Worm (Caenorhabditis elegans) whole organism, L1 larva: ENCODE results near the gene hot-7.

Experiments used
- C04F5.9 ChIP-seq: sonication (generic microtip); optimal IDR thresholded peaks from 2 replicates; lab custom pipeline; 2016; ENCODE audit warnings: missing genetic modification characterization, missing compliant biosample characterization
- alr-1 ChIP-seq: fragments of 200-800 bp; sonication (Bioruptor generic); optimal IDR thresholded peaks from 2 replicates; lab custom pipeline; 2018; ENCODE audit warnings: borderline replicate concordance, mild to moderate bottlenecking, missing genetic modification characterization, missing compliant biosample characterization
- aly-2 ChIP-seq: fragments of 150-350 bp; optimal IDR thresholded peaks from 2 replicates; lab custom pipeline; 2014; ENCODE audit warnings: missing biosample characterization, missing genetic modification characterization
- ceh-63 ChIP-seq: fragments of 200-800 bp; sonication (Bioruptor generic); optimal IDR thresholded peaks from 2 replicates; lab custom pipeline; 2018; ENCODE audit warnings: mild to moderate bottlenecking, missing genetic modification characterization, missing compliant biosample characterization
- ceh-8 ChIP-seq: fragments of 200-800 bp; sonication (Bioruptor generic); optimal IDR thresholded peaks from 2 replicates; lab custom pipeline; 2018; ENCODE audit warnings: mild to moderate bottlenecking, missing genetic modification characterization, moderate library complexity, missing compliant biosample characterization
- ceh-88 ChIP-seq: fragments of 200-800 bp; sonication (Bioruptor generic); IDR thresholded peaks from 2 replicates; pipeline ENCODE4 v1.3.6; 2022; ENCODE audit warnings: missing genetic modification characterization, missing compliant biosample characterization
- ceh-90 ChIP-seq: sonication (generic microtip); optimal IDR thresholded peaks from 2 replicates; lab custom pipeline; 2016; ENCODE audit warnings: missing genetic modification characterization, missing compliant biosample characterization
- dsc-1 ChIP-seq: sonication (generic microtip); optimal IDR thresholded peaks from 2 replicates; lab custom pipeline; 2016; ENCODE audit warnings: mild to moderate bottlenecking, missing genetic modification characterization, missing compliant biosample characterization
- efl-1 ChIP-seq, 4 experiments: fragments of 150-350 bp; optimal IDR thresholded peaks in 3 of 4; peaks in 1 of 4; 1 replicate in 1 of 4; 2 replicates in 3 of 4; lab custom pipeline; 2014; ENCODE audit warnings: missing biosample characterization in 2 of 4, missing genetic modification characterization in 2 of 4, missing genetic modification reagents in 2 of 4
- efl-3 ChIP-seq: fragments of 200-800 bp; sonication (Bioruptor generic); optimal IDR thresholded peaks from 2 replicates; lab custom pipeline; 2018; ENCODE audit warnings: mild to moderate bottlenecking, missing genetic modification characterization, missing compliant biosample characterization
- egl-13 ChIP-seq: sonication (generic microtip); optimal IDR thresholded peaks from 2 replicates; lab custom pipeline; 2016; ENCODE audit warnings: missing genotype, missing genetic modification reagents, missing genetic modification characterization, missing compliant biosample characterization
- egl-27 ChIP-seq, 2 experiments: fragments of 150-350 bp in 1 of 2; sonication (generic microtip); optimal IDR thresholded peaks; 3 replicates each; lab custom pipeline; 2017 to 2018; ENCODE audit warnings: missing biosample characterization in 2 of 2, missing genetic modification characterization in 2 of 2, missing genetic modification reagents in 2 of 2
- elt-3 ChIP-seq, 6 experiments: fragments of 150-350 bp in 1 of 6; sonication (generic microtip); optimal IDR thresholded peaks; 2 replicates each; lab custom pipeline; 2017 to 2018; ENCODE audit warnings: missing biosample characterization in 6 of 6, missing genetic modification characterization in 6 of 6, inconsistent platforms in 1 of 6
- ets-5 ChIP-seq: fragments of 200-800 bp; sonication (Bioruptor generic); IDR thresholded peaks from 2 replicates; pipeline ENCODE4 v1.3.6; 2022; ENCODE audit warnings: missing genetic modification characterization, missing compliant biosample characterization
- fkh-10 ChIP-seq: sonication (generic microtip); optimal IDR thresholded peaks from 2 replicates; lab custom pipeline; 2017; ENCODE audit warnings: missing biosample characterization, missing genetic modification reagents, missing genetic modification characterization
- fkh-4 ChIP-seq: sonication (generic microtip); optimal IDR thresholded peaks from 2 replicates; lab custom pipeline; 2016; ENCODE audit warnings: missing compliant biosample characterization, missing genetic modification characterization, borderline replicate concordance
- fkh-8 ChIP-seq: sonication (generic microtip); optimal IDR thresholded peaks from 2 replicates; lab custom pipeline; 2016; ENCODE audit warnings: mild to moderate bottlenecking, missing genetic modification characterization, missing compliant biosample characterization
- grh-1 ChIP-seq: fragments of 200-800 bp; sonication (Bioruptor generic); IDR thresholded peaks from 2 replicates; pipeline ENCODE4 v1.3.6; 2022; ENCODE audit warnings: missing genetic modification reagents, missing genetic modification characterization, missing compliant biosample characterization
- hlh-17 ChIP-seq: fragments of 200-800 bp; sonication (Bioruptor generic); optimal IDR thresholded peaks from 2 replicates; lab custom pipeline; 2018; ENCODE audit warnings: missing genetic modification characterization, mild to moderate bottlenecking, missing compliant biosample characterization, moderate library complexity, borderline replicate concordance
- hpl-2 ChIP-seq: fragments of 150-350 bp; optimal IDR thresholded peaks from 2 replicates; lab custom pipeline; 2014; ENCODE audit warnings: missing biosample characterization, missing genetic modification reagents, missing genetic modification characterization
- irx-1 ChIP-seq: sonication (generic microtip); optimal IDR thresholded peaks from 2 replicates; lab custom pipeline; 2016; ENCODE audit warnings: missing genetic modification characterization, missing compliant biosample characterization
- jun-1 ChIP-seq: fragments of 150-350 bp; optimal IDR thresholded peaks from 2 replicates; lab custom pipeline; 2014; ENCODE audit warnings: missing biosample characterization, missing genetic modification reagents, missing genetic modification characterization
- lin-35 ChIP-seq, 2 experiments: fragments of 150-350 bp; optimal IDR thresholded peaks; 2 replicates each; lab custom pipeline; 2014; ENCODE audit warnings: missing biosample characterization in 2 of 2, missing genetic modification characterization in 2 of 2, missing genetic modification reagents in 2 of 2
- lin-39 ChIP-seq: fragments of 150-350 bp; optimal IDR thresholded peaks from 2 replicates; lab custom pipeline; 2014; ENCODE audit warnings: missing biosample characterization, missing genetic modification reagents, missing genetic modification characterization
- lir-3 ChIP-seq: sonication (generic microtip); optimal IDR thresholded peaks from 2 replicates; lab custom pipeline; 2016; ENCODE audit warnings: mild to moderate bottlenecking, missing genetic modification characterization, moderate library complexity, missing compliant biosample characterization; ENCODE audit not compliant: poor library complexity
- lsy-2 ChIP-seq, 2 experiments: fragments of 150-350 bp; optimal IDR thresholded peaks; 2 replicates each; lab custom pipeline; 2014; ENCODE audit warnings: missing biosample characterization in 2 of 2, missing genetic modification characterization in 2 of 2
- mab-9 ChIP-seq: fragments of 200-800 bp; sonication (Bioruptor generic); IDR thresholded peaks from 2 replicates; pipeline ENCODE4 v1.3.6; 2022; ENCODE audit warnings: missing genetic modification reagents, missing genetic modification characterization, missing compliant biosample characterization
- mdl-1 ChIP-seq, 2 experiments: fragments of 150-350 bp; optimal IDR thresholded peaks; 2 replicates each; lab custom pipeline; 2014 to 2017; ENCODE audit warnings: missing biosample characterization in 2 of 2, missing genetic modification characterization in 2 of 2, inconsistent platforms in 1 of 2
- mef-2 ChIP-seq: fragments of 150-350 bp; optimal IDR thresholded peaks from 2 replicates; lab custom pipeline; 2014; ENCODE audit warnings: missing biosample characterization, missing genetic modification characterization
- mep-1 ChIP-seq: fragments of 150-350 bp; optimal IDR thresholded peaks from 2 replicates; lab custom pipeline; 2014; ENCODE audit warnings: missing biosample characterization, missing genetic modification characterization
- nhr-11 ChIP-seq: fragments of 150-350 bp; optimal IDR thresholded peaks from 2 replicates; lab custom pipeline; 2014; ENCODE audit warnings: missing biosample characterization, missing genetic modification characterization
- nhr-20 ChIP-seq: sonication (generic microtip); optimal IDR thresholded peaks from 2 replicates; lab custom pipeline; 2016; ENCODE audit warnings: mild to moderate bottlenecking, missing genetic modification characterization, missing compliant biosample characterization
- nhr-47 ChIP-seq: sonication (generic microtip); optimal IDR thresholded peaks from 2 replicates; lab custom pipeline; 2016; ENCODE audit warnings: mild to moderate bottlenecking, missing genetic modification characterization, moderate library complexity, missing compliant biosample characterization
- nhr-71 ChIP-seq: sonication (generic microtip); optimal IDR thresholded peaks from 2 replicates; lab custom pipeline; 2016; ENCODE audit warnings: mild to moderate bottlenecking, missing genetic modification characterization, moderate library complexity, missing compliant biosample characterization
- nhr-85 ChIP-seq: sonication (generic microtip); peaks from one replicate; lab custom pipeline; 2016; ENCODE audit warnings: missing genetic modification characterization, inconsistent platforms, missing compliant biosample characterization
- nhr-90 ChIP-seq: sonication (generic microtip); optimal IDR thresholded peaks from 2 replicates; lab custom pipeline; 2016; ENCODE audit warnings: mild to moderate bottlenecking, missing genetic modification characterization, missing compliant biosample characterization; ENCODE audit not compliant: poor library complexity
- pag-3 ChIP-seq: sonication (generic microtip); optimal IDR thresholded peaks from 2 replicates; lab custom pipeline; 2017; ENCODE audit warnings: missing genetic modification characterization, mild to moderate bottlenecking, missing compliant biosample characterization, antibody characterized with exemption, borderline replicate concordance; ENCODE audit not compliant: insufficient read depth
- skn-1 ChIP-seq: fragments of 150-350 bp; optimal IDR thresholded peaks from 2 replicates; lab custom pipeline; 2014; ENCODE audit warnings: missing biosample characterization, missing genetic modification characterization
- snpc-4 ChIP-seq: fragments of 150-350 bp; optimal IDR thresholded peaks from 2 replicates; lab custom pipeline; 2014; ENCODE audit warnings: missing biosample characterization, missing genetic modification characterization
- snu-23 ChIP-seq: sonication (generic microtip); optimal IDR thresholded peaks from 2 replicates; lab custom pipeline; 2016; ENCODE audit warnings: missing genetic modification characterization, missing compliant biosample characterization
- sox-4 ChIP-seq: sonication (generic microtip); optimal IDR thresholded peaks from 2 replicates; lab custom pipeline; 2016; ENCODE audit warnings: missing genetic modification characterization, missing compliant biosample characterization
- sptf-1 ChIP-seq: fragments of 150-350 bp; optimal IDR thresholded peaks from 2 replicates; lab custom pipeline; 2014; ENCODE audit warnings: missing biosample characterization, missing genetic modification characterization
- sup-37 ChIP-seq: fragments of 200-800 bp; sonication (Bioruptor generic); optimal IDR thresholded peaks from 2 replicates; lab custom pipeline; 2018; ENCODE audit warnings: mild to moderate bottlenecking, missing genetic modification characterization, missing compliant biosample characterization
- tbx-2 ChIP-seq: sonication (generic microtip); optimal IDR thresholded peaks from 2 replicates; lab custom pipeline; 2016; ENCODE audit warnings: missing genetic modification characterization, missing compliant biosample characterization
- tlp-1 ChIP-seq: fragments of 150-350 bp; optimal IDR thresholded peaks from 2 replicates; lab custom pipeline; 2014; ENCODE audit warnings: missing biosample characterization, missing genetic modification characterization
- unc-130 ChIP-seq: fragments of 150-350 bp; optimal IDR thresholded peaks from 2 replicates; lab custom pipeline; 2017; ENCODE audit warnings: missing biosample characterization, missing genetic modification characterization, inconsistent platforms
- unc-86 ChIP-seq: sonication (generic microtip); optimal IDR thresholded peaks from 2 replicates; lab custom pipeline; 2016; ENCODE audit warnings: missing genetic modification characterization, missing compliant biosample characterization
- unc-98 ChIP-seq: fragments of 200-800 bp; sonication (Bioruptor generic); IDR thresholded peaks from 2 replicates; pipeline ENCODE4 v1.3.6; 2022; ENCODE audit warnings: missing genetic modification characterization, missing compliant biosample characterization
- vab-15 ChIP-seq: sonication (generic microtip); optimal IDR thresholded peaks from 2 replicates; lab custom pipeline; 2017; ENCODE audit warnings: missing genotype, mild to moderate bottlenecking, missing genetic modification characterization, missing compliant biosample characterization
- zag-1 ChIP-seq: fragments of 150-350 bp; optimal IDR thresholded peaks from 2 replicates; lab custom pipeline; 2014; ENCODE audit warnings: missing biosample characterization, missing genetic modification characterization
- zip-4 ChIP-seq: fragments of 200-800 bp; sonication (Bioruptor generic); optimal IDR thresholded peaks from 2 replicates; lab custom pipeline; 2018; ENCODE audit warnings: mild to moderate bottlenecking, missing genetic modification characterization, moderate library complexity, missing compliant biosample characterization
- ztf-11 ChIP-seq, 2 experiments: sonication (generic microtip); optimal IDR thresholded peaks; 2 replicates each; lab custom pipeline; 2016 to 2017; ENCODE audit warnings: missing genetic modification characterization in 2 of 2, missing biosample characterization in 1 of 2, missing compliant biosample characterization in 1 of 2

hot-7 gene

DNA sequence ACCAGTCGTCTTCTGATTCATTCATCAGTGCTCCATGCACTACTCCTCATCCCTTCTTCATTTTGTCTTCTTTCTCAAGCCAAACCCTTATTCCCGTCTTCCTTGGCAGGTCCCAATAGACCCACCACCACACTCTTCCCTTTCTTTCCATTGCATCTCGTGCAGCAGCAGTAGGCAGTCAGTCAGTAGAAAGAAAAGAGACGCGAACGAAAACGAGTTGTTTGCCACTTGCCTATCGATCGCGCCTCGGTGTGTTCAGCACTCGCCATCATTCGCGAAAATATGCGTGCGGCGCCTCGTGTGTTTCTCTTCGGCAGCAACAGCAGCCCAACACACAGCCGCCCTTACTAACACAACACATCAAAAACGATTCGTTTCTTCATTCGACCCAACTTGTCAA lies 38.3 kb downstream of the hot-7 start:
- TF ChIP-seq vab-15 (tag; lab: Kevin White, UChicago) (no peak), snpc-4 (no peak), unc-98 (GFP tag; lab: Robert Waterston, UW) (no peak), fkh-10 (GFP tag; lab: Kevin White, UChicago) (no peak), nhr-90 (tag; lab: Kevin White, UChicago) (no peak), grh-1 (GFP tag; lab: Robert Waterston, UW) (no peak), egl-27 (tag; optimal IDR thresholded peaks at IDR 0.05; lab: Kevin White, UChicago) (no peak), efl-3 (no peak), nhr-20 (tag; lab: Kevin White, UChicago) (peak; percentile 52), egl-13 (peak; percentile 4), hlh-17 (GFP tag; lab: Kevin White, UChicago) (no peak), mep-1 (peak; percentile 50), lin-39 (tag; lab: Kevin White, UChicago) (no peak), sup-37 (GFP tag; lab: Kevin White, UChicago) (no peak), unc-86 (tag; lab: Kevin White, UChicago) (peak; percentile 26), ceh-90 (tag; lab: Kevin White, UChicago) (no peak), ceh-8 (GFP tag; lab: Kevin White, UChicago) (no peak), ceh-88 (GFP tag; lab: Robert Waterston, UW) (no peak), fkh-4 (tag; lab: Kevin White, UChicago) (no peak), nhr-11 (tag; lab: Kevin White, UChicago) (no peak), ceh-63 (no peak), nhr-47 (tag; lab: Kevin White, UChicago) (peak; percentile 46), tlp-1 (no peak), elt-3 (tag; optimal IDR thresholded peaks at IDR 0.05; lab: Kevin White, UChicago) (no peak), ets-5 (GFP tag; lab: Robert Waterston, UW) (no peak), lsy-2 (tag; optimal IDR thresholded peaks at IDR 0.05; lab: Kevin White, UChicago) (peak; percentile 40 to 54), mef-2 (no peak), fkh-8 (no peak), hpl-2 (GFP tag; lab: Kevin White, UChicago) (no peak), lin-35 (GFP tag; optimal IDR thresholded peaks at IDR 0.05; lab: Kevin White, UChicago) (peak; percentile 63 to 65), zip-4 (GFP tag; lab: Kevin White, UChicago) (no peak), nhr-71 (peak; percentile 67), efl-1 (optimal IDR thresholded peaks at IDR 0.05; lab: Kevin White, UChicago) (peak; percentile 55 to 60), efl-1 (GFP tag; optimal IDR thresholded peaks at IDR 0.05 in 1 of 2; lab: Kevin White, UChicago) (peak; percentile 62 to 95), pag-3 (tag; lab: Kevin White, UChicago) (no peak), ztf-11 (tag; optimal IDR thresholded peaks at IDR 0.05; lab: Kevin White, UChicago) (no peak), irx-1 (tag; lab: Kevin White, UChicago) (no peak), nhr-85 (tag; lab: Kevin White, UChicago) (no peak), sptf-1 (tag; lab: Kevin White, UChicago) (no peak), jun-1 (peak; percentile 35), aly-2 (no peak), lir-3 (tag; lab: Kevin White, UChicago) (peak; percentile 17), mdl-1 (tag; optimal IDR thresholded peaks at IDR 0.05; lab: Kevin White, UChicago) (peak in 1 of 2 experiments; percentile 71), zag-1 (no peak), snu-23 (peak; percentile 69), skn-1 (tag; lab: Kevin White, UChicago) (peak; percentile 16), sox-4 (tag; lab: Kevin White, UChicago) (no peak), C04F5.9 (tag; lab: Kevin White, UChicago) (no peak), unc-130 (tag; lab: Kevin White, UChicago) (no peak), dsc-1 (tag; lab: Kevin White, UChicago) (peak; percentile 23), tbx-2 (tag; lab: Kevin White, UChicago) (peak; percentile 35), alr-1 (tag; lab: Kevin White, UChicago) (no peak), mab-9 (no peak)
